Worm (Caenorhabditis elegans) whole organism, early embryonic: Measurements from ENCODE around the gene K09D9.14.

Experiments
- B0310.2 ChIP-seq: sonication (generic microtip); optimal IDR thresholded peaks from 2 replicates; lab custom pipeline; 2016; ENCODE audit warnings: mild to moderate bottlenecking, missing genetic modification characterization, missing compliant biosample characterization
- F13C5.2 ChIP-seq: sonication (generic microtip); optimal IDR thresholded peaks from 2 replicates; lab custom pipeline; 2017; ENCODE audit warnings: mild to moderate bottlenecking, missing genetic modification characterization, inconsistent platforms, missing compliant biosample characterization
- aly-1 ChIP-seq: sonication (generic microtip); optimal IDR thresholded peaks from 2 replicates; lab custom pipeline; 2016; ENCODE audit warnings: missing genetic modification characterization, missing compliant biosample characterization
- ama-1 ChIP-seq: fragments of 150-350 bp; optimal IDR thresholded peaks from 2 replicates; lab custom pipeline; 2014
- ets-7 ChIP-seq: sonication (generic microtip); optimal IDR thresholded peaks from 2 replicates; lab custom pipeline; 2016; ENCODE audit warnings: missing genotype, missing genetic modification characterization, missing compliant biosample characterization
- flt-1 ChIP-seq: fragments of 200-800 bp; sonication (Bioruptor generic); IDR thresholded peaks from 2 replicates; pipeline ENCODE4 v1.3.6; 2022; ENCODE audit warnings: missing genetic modification characterization, missing compliant biosample characterization
- scrt-1 ChIP-seq: fragments of 200-800 bp; sonication (Bioruptor generic); IDR thresholded peaks from 2 replicates; pipeline ENCODE4 v1.3.6; 2022; ENCODE audit warnings: missing genetic modification characterization, missing compliant biosample characterization
- tbx-11 ChIP-seq: fragments of 200-800 bp; sonication (Bioruptor generic); IDR thresholded peaks from 2 replicates; pipeline ENCODE4 v1.3.6; 2022; ENCODE audit warnings: missing genetic modification characterization, missing compliant biosample characterization
- tra-4 ChIP-seq: sonication (generic microtip); optimal IDR thresholded peaks from 2 replicates; lab custom pipeline; 2017; ENCODE audit warnings: missing genetic modification characterization, missing compliant biosample characterization

ce11 chrV:4004577-4004976 is 17.1 kb downstream of the K09D9.14 start:
- TF ChIP-seq ama-1 (lab: Kevin White, UChicago) (no peak), scrt-1 (no peak), tbx-11 (GFP tag; lab: Robert Waterston, UW) (no peak), flt-1 (GFP tag; lab: Robert Waterston, UW) (no peak), tra-4 (no peak), ets-7 (tag; lab: Kevin White, UChicago) (no peak), aly-1 (tag; lab: Kevin White, UChicago) (no peak), B0310.2 (tag; lab: Kevin White, UChicago) (no peak), F13C5.2 (tag; lab: Kevin White, UChicago) (no peak)
